Worm (Caenorhabditis elegans) whole organism, L1 larva: Measurements from ENCODE around the gene glod-4.

Source experiments
- C04F5.9 ChIP-seq: sonication (generic microtip); optimal IDR thresholded peaks from 2 replicates; lab custom pipeline; 2016; ENCODE audit warnings: missing genetic modification characterization, missing compliant biosample characterization
- C16A3.4 ChIP-seq: fragments of 150-350 bp; optimal IDR thresholded peaks from 2 replicates; lab custom pipeline; 2014; ENCODE audit warnings: missing biosample characterization, missing genetic modification characterization
- F16B12.6 ChIP-seq: fragments of 150-350 bp; optimal IDR thresholded peaks from 2 replicates; lab custom pipeline; 2014; ENCODE audit warnings: missing biosample characterization, missing genetic modification characterization
- Y116A8C.19 ChIP-seq: sonication (generic microtip); optimal IDR thresholded peaks from 2 replicates; lab custom pipeline; 2016; ENCODE audit warnings: missing compliant biosample characterization, missing genetic modification characterization, borderline replicate concordance
- alr-1 ChIP-seq: fragments of 200-800 bp; sonication (Bioruptor generic); optimal IDR thresholded peaks from 2 replicates; lab custom pipeline; 2018; ENCODE audit warnings: borderline replicate concordance, mild to moderate bottlenecking, missing genetic modification characterization, missing compliant biosample characterization
- ama-1 ChIP-seq: fragments of 150-350 bp; optimal IDR thresholded peaks from 2 replicates; lab custom pipeline; 2014
- blmp-1 ChIP-seq: fragments of 150-350 bp; optimal IDR thresholded peaks from 2 replicates; lab custom pipeline; 2014; ENCODE audit warnings: missing biosample characterization, missing genetic modification characterization
- ceh-63 ChIP-seq: fragments of 200-800 bp; sonication (Bioruptor generic); optimal IDR thresholded peaks from 2 replicates; lab custom pipeline; 2018; ENCODE audit warnings: mild to moderate bottlenecking, missing genetic modification characterization, missing compliant biosample characterization
- ceh-82 ChIP-seq, 3 experiments: fragments of 150-350 bp in 1 of 3; sonication (generic microtip) in 2 of 3; optimal IDR thresholded peaks; 2 replicates each; lab custom pipeline; 2014 to 2017; ENCODE audit warnings: missing biosample characterization in 3 of 3, missing genetic modification characterization in 3 of 3
- ceh-88 ChIP-seq: fragments of 200-800 bp; sonication (Bioruptor generic); IDR thresholded peaks from 2 replicates; pipeline ENCODE4 v1.3.6; 2022; ENCODE audit warnings: missing genetic modification characterization, missing compliant biosample characterization
- ceh-90 ChIP-seq: sonication (generic microtip); optimal IDR thresholded peaks from 2 replicates; lab custom pipeline; 2016; ENCODE audit warnings: missing genetic modification characterization, missing compliant biosample characterization
- ces-1 ChIP-seq: fragments of 150-350 bp; optimal IDR thresholded peaks from 2 replicates; lab custom pipeline; 2014; ENCODE audit warnings: missing biosample characterization, missing genetic modification reagents, missing genetic modification characterization
- dsc-1 ChIP-seq: sonication (generic microtip); optimal IDR thresholded peaks from 2 replicates; lab custom pipeline; 2016; ENCODE audit warnings: mild to moderate bottlenecking, missing genetic modification characterization, missing compliant biosample characterization
- fkh-10 ChIP-seq: sonication (generic microtip); optimal IDR thresholded peaks from 2 replicates; lab custom pipeline; 2017; ENCODE audit warnings: missing biosample characterization, missing genetic modification reagents, missing genetic modification characterization
- fkh-4 ChIP-seq: sonication (generic microtip); optimal IDR thresholded peaks from 2 replicates; lab custom pipeline; 2016; ENCODE audit warnings: missing compliant biosample characterization, missing genetic modification characterization, borderline replicate concordance
- fkh-8 ChIP-seq: sonication (generic microtip); optimal IDR thresholded peaks from 2 replicates; lab custom pipeline; 2016; ENCODE audit warnings: mild to moderate bottlenecking, missing genetic modification characterization, missing compliant biosample characterization
- grh-1 ChIP-seq: fragments of 200-800 bp; sonication (Bioruptor generic); IDR thresholded peaks from 2 replicates; pipeline ENCODE4 v1.3.6; 2022; ENCODE audit warnings: missing genetic modification reagents, missing genetic modification characterization, missing compliant biosample characterization
- hlh-4 ChIP-seq: sonication (generic microtip); optimal IDR thresholded peaks from 2 replicates; lab custom pipeline; 2016; ENCODE audit warnings: mild to moderate bottlenecking, missing genetic modification characterization, missing compliant biosample characterization
- hpl-2 ChIP-seq: fragments of 150-350 bp; optimal IDR thresholded peaks from 2 replicates; lab custom pipeline; 2014; ENCODE audit warnings: missing biosample characterization, missing genetic modification reagents, missing genetic modification characterization
- irx-1 ChIP-seq: sonication (generic microtip); optimal IDR thresholded peaks from 2 replicates; lab custom pipeline; 2016; ENCODE audit warnings: missing genetic modification characterization, missing compliant biosample characterization
- isw-1 ChIP-seq: fragments of 200-800 bp; sonication (Bioruptor generic); IDR thresholded peaks from 2 replicates; pipeline ENCODE4 v1.3.6; 2022; ENCODE audit warnings: missing genetic modification characterization, missing compliant biosample characterization
- lin-13 ChIP-seq: fragments of 150-350 bp; optimal IDR thresholded peaks from 2 replicates; lab custom pipeline; 2014; ENCODE audit warnings: missing biosample characterization, missing genetic modification reagents, missing genetic modification characterization
- lin-14 ChIP-seq: fragments of 200-800 bp; sonication (Bioruptor generic); optimal IDR thresholded peaks from 2 replicates; lab custom pipeline; 2018; ENCODE audit warnings: mild to moderate bottlenecking, missing genetic modification characterization, moderate library complexity, missing compliant biosample characterization
- lin-35 ChIP-seq, 2 experiments: fragments of 150-350 bp; optimal IDR thresholded peaks; 2 replicates each; lab custom pipeline; 2014; ENCODE audit warnings: missing biosample characterization in 2 of 2, missing genetic modification characterization in 2 of 2, missing genetic modification reagents in 2 of 2
- lin-39 ChIP-seq: fragments of 150-350 bp; optimal IDR thresholded peaks from 2 replicates; lab custom pipeline; 2014; ENCODE audit warnings: missing biosample characterization, missing genetic modification reagents, missing genetic modification characterization
- mab-9 ChIP-seq: fragments of 200-800 bp; sonication (Bioruptor generic); IDR thresholded peaks from 2 replicates; pipeline ENCODE4 v1.3.6; 2022; ENCODE audit warnings: missing genetic modification reagents, missing genetic modification characterization, missing compliant biosample characterization
- mep-1 ChIP-seq: fragments of 150-350 bp; optimal IDR thresholded peaks from 2 replicates; lab custom pipeline; 2014; ENCODE audit warnings: missing biosample characterization, missing genetic modification characterization
- nhr-11 ChIP-seq: fragments of 150-350 bp; optimal IDR thresholded peaks from 2 replicates; lab custom pipeline; 2014; ENCODE audit warnings: missing biosample characterization, missing genetic modification characterization
- nhr-12 ChIP-seq: sonication (generic microtip); optimal IDR thresholded peaks from 2 replicates; lab custom pipeline; 2017; ENCODE audit warnings: missing biosample characterization, missing genetic modification characterization
- nhr-19 ChIP-seq: fragments of 200-800 bp; sonication (Bioruptor generic); conservative IDR thresholded peaks from 2 replicates; pipeline ENCODE4 v1.3.6; 2022; ENCODE audit warnings: missing genetic modification characterization, missing compliant biosample characterization
- nhr-237 ChIP-seq: fragments of 150-350 bp; optimal IDR thresholded peaks from 2 replicates; lab custom pipeline; 2014; ENCODE audit warnings: missing biosample characterization, missing genetic modification characterization
- nhr-28 ChIP-seq: fragments of 150-350 bp; optimal IDR thresholded peaks from 2 replicates; lab custom pipeline; 2014; ENCODE audit warnings: missing biosample characterization, missing genetic modification characterization
- nhr-47 ChIP-seq: sonication (generic microtip); optimal IDR thresholded peaks from 2 replicates; lab custom pipeline; 2016; ENCODE audit warnings: mild to moderate bottlenecking, missing genetic modification characterization, moderate library complexity, missing compliant biosample characterization
- nhr-71 ChIP-seq: sonication (generic microtip); optimal IDR thresholded peaks from 2 replicates; lab custom pipeline; 2016; ENCODE audit warnings: mild to moderate bottlenecking, missing genetic modification characterization, moderate library complexity, missing compliant biosample characterization
- nhr-77 ChIP-seq: fragments of 150-350 bp; optimal IDR thresholded peaks from 2 replicates; lab custom pipeline; 2014; ENCODE audit warnings: missing biosample characterization, missing genetic modification characterization
- nhr-85 ChIP-seq: sonication (generic microtip); peaks from one replicate; lab custom pipeline; 2016; ENCODE audit warnings: missing genetic modification characterization, inconsistent platforms, missing compliant biosample characterization
- pqm-1 ChIP-seq: sonication (generic microtip); optimal IDR thresholded peaks from 3 replicates; lab custom pipeline; 2017; ENCODE audit warnings: missing biosample characterization, missing genetic modification characterization
- rnt-1 ChIP-seq: sonication (generic microtip); optimal IDR thresholded peaks from 2 replicates; lab custom pipeline; 2016; ENCODE audit warnings: mild to moderate bottlenecking, missing genetic modification characterization, moderate library complexity, missing compliant biosample characterization
- snpc-4 ChIP-seq: fragments of 150-350 bp; optimal IDR thresholded peaks from 2 replicates; lab custom pipeline; 2014; ENCODE audit warnings: missing biosample characterization, missing genetic modification characterization
- sox-4 ChIP-seq: sonication (generic microtip); optimal IDR thresholded peaks from 2 replicates; lab custom pipeline; 2016; ENCODE audit warnings: missing genetic modification characterization, missing compliant biosample characterization
- sptf-1 ChIP-seq: fragments of 150-350 bp; optimal IDR thresholded peaks from 2 replicates; lab custom pipeline; 2014; ENCODE audit warnings: missing biosample characterization, missing genetic modification characterization
- sup-37 ChIP-seq: fragments of 200-800 bp; sonication (Bioruptor generic); optimal IDR thresholded peaks from 2 replicates; lab custom pipeline; 2018; ENCODE audit warnings: mild to moderate bottlenecking, missing genetic modification characterization, missing compliant biosample characterization
- tlp-1 ChIP-seq: fragments of 150-350 bp; optimal IDR thresholded peaks from 2 replicates; lab custom pipeline; 2014; ENCODE audit warnings: missing biosample characterization, missing genetic modification characterization
- unc-130 ChIP-seq: fragments of 150-350 bp; optimal IDR thresholded peaks from 2 replicates; lab custom pipeline; 2017; ENCODE audit warnings: missing biosample characterization, missing genetic modification characterization, inconsistent platforms
- unc-30 ChIP-seq: sonication (generic microtip); optimal IDR thresholded peaks from 2 replicates; lab custom pipeline; 2017; ENCODE audit warnings: missing biosample characterization, missing genetic modification characterization
- unc-62 ChIP-seq: fragments of 150-350 bp; optimal IDR thresholded peaks from 2 replicates; lab custom pipeline; 2014; ENCODE audit warnings: missing biosample characterization, missing genetic modification reagents, missing genetic modification characterization
- unc-86 ChIP-seq: sonication (generic microtip); optimal IDR thresholded peaks from 2 replicates; lab custom pipeline; 2016; ENCODE audit warnings: missing genetic modification characterization, missing compliant biosample characterization
- unc-98 ChIP-seq: fragments of 200-800 bp; sonication (Bioruptor generic); IDR thresholded peaks from 2 replicates; pipeline ENCODE4 v1.3.6; 2022; ENCODE audit warnings: missing genetic modification characterization, missing compliant biosample characterization
- zag-1 ChIP-seq: fragments of 150-350 bp; optimal IDR thresholded peaks from 2 replicates; lab custom pipeline; 2014; ENCODE audit warnings: missing biosample characterization, missing genetic modification characterization
- ztf-11 ChIP-seq, 2 experiments: sonication (generic microtip); optimal IDR thresholded peaks; 2 replicates each; lab custom pipeline; 2016 to 2017; ENCODE audit warnings: missing genetic modification characterization in 2 of 2, missing biosample characterization in 1 of 2, missing compliant biosample characterization in 1 of 2

Gene glod-4

DNA sequence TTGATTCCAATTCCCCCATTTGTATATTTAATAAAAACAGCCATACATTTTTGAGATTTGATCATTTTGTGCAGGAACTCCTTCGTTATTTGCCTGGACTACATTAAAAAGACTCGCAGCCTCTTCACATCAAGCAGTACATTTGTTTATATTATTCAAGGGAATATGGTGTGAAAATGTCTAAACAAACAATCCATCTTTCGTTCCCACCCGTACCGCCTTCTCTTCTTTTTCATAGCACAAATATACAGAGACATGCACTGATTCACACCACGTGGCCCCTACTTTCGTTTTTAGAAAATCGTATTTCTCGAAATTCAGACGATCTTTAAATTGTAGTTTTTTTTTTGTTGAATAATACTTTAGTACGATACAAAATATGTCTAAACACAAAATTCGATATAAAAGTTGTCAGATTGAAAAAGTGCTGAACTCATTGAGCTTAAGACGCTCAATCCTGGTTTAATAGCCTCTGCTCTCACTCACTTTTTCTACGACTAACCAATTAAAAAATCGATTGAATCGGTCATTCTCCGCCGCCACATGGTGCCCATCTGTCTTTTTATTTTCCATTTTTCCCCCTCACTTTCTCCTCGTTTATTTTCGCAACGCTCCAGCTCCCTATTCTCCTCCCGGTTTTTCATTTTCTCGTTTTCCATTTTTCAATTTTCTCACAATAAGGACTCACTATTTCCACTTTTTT is 42.1 kb downstream of the glod-4 start (continued):
- no peak for TF ChIP-seq lin-39 (tag; lab: Kevin White, UChicago)
- peak; percentile 43 for TF ChIP-seq C16A3.4
- TF ChIP-seq unc-62: no peak
- TF ChIP-seq grh-1: no peak; the same call in 1 of the 2 replicates
- no peak for TF ChIP-seq nhr-11 (tag; lab: Kevin White, UChicago)
- no peak for TF ChIP-seq ceh-63
- no peak for TF ChIP-seq pqm-1 (tag; lab: Kevin White, UChicago)
- TF ChIP-seq nhr-237: no peak
- no peak for TF ChIP-seq ces-1 (GFP tag; lab: Kevin White, UChicago)
- TF ChIP-seq sox-4 (tag; lab: Kevin White, UChicago): no peak
- TF ChIP-seq isw-1 (GFP tag; lab: Robert Waterston, UW): no peak
- no peak for TF ChIP-seq nhr-28 (tag; lab: Kevin White, UChicago)
- no peak for TF ChIP-seq nhr-77 (tag; lab: Kevin White, UChicago)
- TF ChIP-seq blmp-1 (tag; lab: Kevin White, UChicago): peak; percentile 77
- peak; percentile 41 for TF ChIP-seq sup-37 (GFP tag; lab: Kevin White, UChicago)
- peak; percentile 95 for TF ChIP-seq ama-1 (lab: Kevin White, UChicago)
- peak; percentile 25 for TF ChIP-seq lin-13
- no peak for TF ChIP-seq mab-9 (GFP tag; lab: Robert Waterston, UW)
- TF ChIP-seq lin-14 (GFP tag; lab: Kevin White, UChicago): peak; percentile 22
- no peak for TF ChIP-seq ztf-11 (tag; optimal IDR thresholded peaks at IDR 0.05; lab: Kevin White, UChicago)
- TF ChIP-seq irx-1 (tag; lab: Kevin White, UChicago): peak; percentile 35
- TF ChIP-seq unc-98 (GFP tag; lab: Robert Waterston, UW): no peak
- TF ChIP-seq hlh-4 (tag; lab: Kevin White, UChicago): no peak
- TF ChIP-seq tlp-1: no peak
- peak; percentile 83 for TF ChIP-seq nhr-71 (tag; lab: Kevin White, UChicago)
- peak; percentile 64 for TF ChIP-seq dsc-1 (tag; lab: Kevin White, UChicago)
- no peak for TF ChIP-seq Y116A8C.19 (tag; lab: Kevin White, UChicago)
- peak; percentile 59 for TF ChIP-seq nhr-47
- no peak for TF ChIP-seq fkh-10
- TF ChIP-seq fkh-8: no peak
- peak in 1 of 2 experiments; percentile 34 for TF ChIP-seq lin-35 (GFP tag; optimal IDR thresholded peaks at IDR 0.05; lab: Kevin White, UChicago)
- TF ChIP-seq snpc-4: no peak
- no peak for TF ChIP-seq sptf-1 (tag; lab: Kevin White, UChicago)
- TF ChIP-seq unc-130 (tag; lab: Kevin White, UChicago): peak; percentile 13
- TF ChIP-seq ceh-90 (tag; lab: Kevin White, UChicago): no peak
- TF ChIP-seq rnt-1 (tag; lab: Kevin White, UChicago): peak; percentile 53
- TF ChIP-seq unc-86 (tag; lab: Kevin White, UChicago): no peak
- no peak for TF ChIP-seq ceh-88
- TF ChIP-seq unc-30 (tag; lab: Kevin White, UChicago): no peak
- peak; percentile 39 for TF ChIP-seq hpl-2
- TF ChIP-seq F16B12.6 (tag; lab: Kevin White, UChicago): no peak
- TF ChIP-seq zag-1: no peak
- TF ChIP-seq nhr-85: peak; percentile 80
- peak; percentile 32 for TF ChIP-seq fkh-4
- no peak for TF ChIP-seq alr-1 (tag; lab: Kevin White, UChicago)
- TF ChIP-seq nhr-12 (tag; lab: Kevin White, UChicago): no peak
- peak; percentile 60 for TF ChIP-seq nhr-19 (GFP tag; lab: Robert Waterston, UW)
- no peak for TF ChIP-seq ceh-82 (tag; optimal IDR thresholded peaks at IDR 0.05; lab: Kevin White, UChicago)
- TF ChIP-seq C04F5.9 (tag; lab: Kevin White, UChicago): no peak
- TF ChIP-seq mep-1 (tag; lab: Kevin White, UChicago): no peak
